Worm (Caenorhabditis elegans): ENCODE measurements around the gene Y34B4A.7.
A peak's percentile ranks its signal among the peaks of the same experiment; 100 is the strongest.

Gene Y34B4A.7

DNA sequence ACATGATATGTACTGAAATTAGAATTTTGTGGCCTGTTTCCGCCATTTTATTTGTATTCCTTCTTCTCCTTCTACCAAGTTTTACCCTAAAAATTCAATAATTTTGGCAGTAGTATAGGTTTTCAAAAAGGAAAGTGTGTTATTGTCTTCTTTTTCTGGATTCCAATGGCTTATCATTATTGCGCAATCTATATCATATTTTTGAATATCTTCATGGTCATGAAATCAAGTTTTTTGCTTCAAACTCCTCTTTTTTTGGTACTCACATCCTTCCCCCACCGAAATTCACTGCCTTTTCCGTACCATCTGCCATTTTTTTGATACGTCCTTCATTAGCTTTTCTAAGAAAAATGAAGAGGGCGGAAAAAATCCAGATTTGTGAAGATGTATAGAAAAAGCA lies 4.6 kb downstream of the Y34B4A.7 start:
- TF ChIP-seq elt-3 (tag; optimal IDR thresholded peaks at IDR 0.05) (no peak), zip-8 (tag; optimal IDR thresholded peaks at IDR 0.05) (peak; percentile 69)

DNA sequence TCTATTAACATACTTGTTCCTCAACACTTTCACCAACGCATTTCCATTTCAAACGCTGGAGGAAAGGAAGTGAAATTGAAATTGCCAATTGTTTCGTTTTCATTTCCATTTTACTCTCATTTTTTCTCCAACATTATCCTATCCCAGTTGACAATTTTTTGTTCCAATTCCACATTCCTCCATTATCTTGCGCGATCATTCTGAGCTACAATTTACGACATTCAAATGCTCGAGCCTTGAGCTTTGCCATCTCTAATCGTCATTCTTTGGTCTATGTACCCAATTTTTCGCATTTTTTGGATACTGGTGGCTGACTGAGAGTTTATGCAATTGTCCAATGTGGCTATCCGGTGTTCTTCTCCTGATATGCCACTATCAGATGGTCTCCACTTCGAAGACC lies 5.5 kb downstream of the Y34B4A.7 start, which contains the start of gene Y34B4A.10:
TSS of gene Y34B4A.10 (plus strand) at position 301 of the 400 bp plus-strand sequence.
- TF ChIP-seq ces-1 (GFP tag; optimal IDR thresholded peaks at IDR 0.05) = no peak
- no peak for TF ChIP-seq unc-39 (tag; optimal IDR thresholded peaks at IDR 0.05)

DNA sequence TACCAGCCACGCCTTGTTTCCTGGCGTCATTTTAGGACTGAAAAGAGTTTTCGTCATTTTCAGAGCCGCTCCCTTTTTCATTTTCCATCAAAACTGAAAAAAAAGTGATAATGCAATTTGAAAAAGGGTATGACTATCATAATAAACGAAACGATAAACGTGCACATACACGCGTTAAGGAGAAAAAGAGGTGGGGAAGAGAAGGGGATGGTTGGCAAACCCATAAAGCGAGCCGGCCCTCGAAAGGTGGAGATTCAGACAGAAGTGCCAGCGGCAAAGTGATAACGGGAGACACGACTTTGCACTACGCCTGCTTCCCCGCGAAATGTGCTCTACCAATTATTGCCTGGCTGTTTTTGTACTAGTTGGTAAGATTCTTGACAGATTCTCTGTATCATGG lies 8.7 kb downstream of the Y34B4A.7 start, which contains the start of gene nspg-14:
TSS of gene nspg-14 (plus strand) at position 250 of the 400 bp plus-strand sequence.
- TF ChIP-seq elt-1 (tag; optimal IDR thresholded peaks at IDR 0.05; ENCODE audit: borderline replicate concordance, insufficient read depth) = no peak
- TF ChIP-seq drap-1 (GFP tag; optimal IDR thresholded peaks at IDR 0.05) = no peak
- TF ChIP-seq ces-1 (GFP tag; optimal IDR thresholded peaks at IDR 0.05) = no peak
- TF ChIP-seq pha-4 (tag; optimal IDR thresholded peaks at IDR 0.05) = no peak
- TF ChIP-seq unc-62 (GFP tag; optimal IDR thresholded peaks at IDR 0.05) = no peak
- TF ChIP-seq mep-1 (tag; optimal IDR thresholded peaks at IDR 0.05) = no peak
- TF ChIP-seq lin-13 (tag; optimal IDR thresholded peaks at IDR 0.05) = no peak
- no peak for TF ChIP-seq unc-39 (tag; optimal IDR thresholded peaks at IDR 0.05)
- TF ChIP-seq M03D4.4 (tag; optimal IDR thresholded peaks at IDR 0.05) = no peak
- no peak for TF ChIP-seq ham-2 (GFP tag; optimal IDR thresholded peaks at IDR 0.05)
- TF ChIP-seq ceh-43 (GFP tag; optimal IDR thresholded peaks at IDR 0.05) = no peak
- TF ChIP-seq sptf-1 (tag; optimal IDR thresholded peaks at IDR 0.05) = no peak
- TF ChIP-seq hlh-1 (tag; optimal IDR thresholded peaks at IDR 0.05) = no peak
- TF ChIP-seq ztf-11 (tag; optimal IDR thresholded peaks at IDR 0.05) = no peak
- TF ChIP-seq ceh-83 (GFP tag; optimal IDR thresholded peaks at IDR 0.05) = no peak

DNA sequence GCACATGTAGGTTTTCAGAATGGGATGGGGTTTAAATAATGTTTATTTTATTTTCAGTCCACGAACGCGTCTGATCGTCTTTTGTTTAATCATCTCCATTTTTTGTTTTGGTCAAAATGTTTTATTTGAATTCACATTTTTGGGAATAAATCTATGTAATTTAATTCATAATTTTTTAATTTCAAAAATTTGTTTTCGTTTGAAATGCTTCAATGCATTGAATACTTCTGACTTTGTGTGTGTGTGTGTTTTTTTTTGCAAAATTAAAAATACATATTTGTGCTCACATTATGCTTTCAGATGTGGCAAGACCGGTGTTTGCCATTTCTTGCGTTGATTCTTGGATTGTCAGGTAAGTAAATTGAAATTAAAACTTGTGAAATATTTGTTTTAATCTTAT lies 10.8 kb downstream of the Y34B4A.7 start, which contains the start of gene nspg-13:
TSS of gene nspg-13 (plus strand) at position 301 of the 400 bp plus-strand sequence.
- TF ChIP-seq hlh-1 (tag; optimal IDR thresholded peaks at IDR 0.05) (no peak), nhr-76 (tag; optimal IDR thresholded peaks at IDR 0.05) (no peak), snpc-4 (tag; optimal IDR thresholded peaks at IDR 0.05) (no peak), nhr-28 (tag; optimal IDR thresholded peaks at IDR 0.05) (no peak), ceh-39 (tag; optimal IDR thresholded peaks at IDR 0.05) (no peak), lsy-2 (tag; optimal IDR thresholded peaks at IDR 0.05) (no peak), mep-1 (tag; optimal IDR thresholded peaks at IDR 0.05) (no peak), unc-62 (GFP tag; optimal IDR thresholded peaks at IDR 0.05) (no peak)

DNA sequence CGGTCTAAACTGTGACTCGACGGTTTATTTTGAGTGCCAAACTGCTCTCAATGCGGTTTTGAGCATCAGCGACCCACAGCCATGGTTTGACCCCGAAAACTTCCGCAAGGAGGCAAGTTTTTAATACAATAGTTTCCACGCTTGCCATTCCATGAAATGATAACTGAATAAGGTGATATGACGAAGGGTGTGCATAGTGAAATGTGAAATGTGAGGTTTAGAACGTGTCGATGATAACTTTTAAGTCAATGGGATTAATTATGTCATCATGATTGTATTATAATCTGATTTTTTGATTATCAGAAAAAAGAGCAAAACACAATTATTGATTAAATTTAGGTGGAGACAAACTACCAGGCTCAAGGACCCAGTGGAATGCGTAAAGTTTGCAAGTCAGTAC lies 11.2 kb downstream of the Y34B4A.7 start:
- TF ChIP-seq blmp-1 (tag; optimal IDR thresholded peaks at IDR 0.05) (no peak), nhr-2 (tag; optimal IDR thresholded peaks at IDR 0.05) (no peak), elt-1 (tag; optimal IDR thresholded peaks at IDR 0.05; ENCODE audit: borderline replicate concordance, insufficient read depth) (no peak), bed-3 (GFP tag; optimal IDR thresholded peaks at IDR 0.05) (no peak), lin-32 (GFP tag; optimal IDR thresholded peaks at IDR 0.05) (no peak), M03D4.4 (tag; optimal IDR thresholded peaks at IDR 0.05) (no peak), zip-8 (tag; optimal IDR thresholded peaks at IDR 0.05) (no peak), ces-1 (GFP tag; optimal IDR thresholded peaks at IDR 0.05) (no peak), sem-2 (GFP tag; optimal IDR thresholded peaks at IDR 0.05) (no peak), nhr-28 (tag; optimal IDR thresholded peaks at IDR 0.05) (no peak), ceh-39 (tag; optimal IDR thresholded peaks at IDR 0.05) (no peak), unc-120 (tag; optimal IDR thresholded peaks at IDR 0.05; ENCODE audit: poor library complexity, severe bottlenecking) (no peak)

DNA sequence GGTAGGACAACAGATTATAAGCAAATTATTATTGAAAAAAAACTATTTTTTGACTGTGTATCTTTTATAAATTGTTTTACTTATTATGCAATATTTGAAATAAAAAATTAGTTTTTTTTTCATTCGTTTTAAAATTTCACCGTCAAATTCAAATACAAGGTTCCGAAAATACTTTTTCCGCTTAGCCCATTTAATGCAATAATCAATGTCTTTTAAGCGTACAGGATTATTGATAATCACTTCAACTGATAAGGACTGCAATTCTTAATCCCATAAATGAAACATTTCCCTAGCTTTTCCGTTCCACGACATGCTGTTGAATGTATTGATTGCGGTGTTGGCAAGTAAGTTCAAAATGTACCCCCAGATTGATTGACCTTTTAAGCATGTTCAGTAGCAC lies 12.9 kb downstream of the Y34B4A.7 start, which contains the start of gene nspg-12:
TSS of gene nspg-12 (plus strand) at position 301 of the 400 bp plus-strand sequence.
- TF ChIP-seq blmp-1 (tag; optimal IDR thresholded peaks at IDR 0.05) = no peak
- TF ChIP-seq unc-120 (tag; optimal IDR thresholded peaks at IDR 0.05; ENCODE audit: poor library complexity, severe bottlenecking) = no peak
- no peak for TF ChIP-seq nhr-76 (tag; optimal IDR thresholded peaks at IDR 0.05)
- no peak for TF ChIP-seq nhr-237 (tag; optimal IDR thresholded peaks at IDR 0.05)
- TF ChIP-seq unc-39 (tag; optimal IDR thresholded peaks at IDR 0.05) = no peak
- no peak for TF ChIP-seq sem-2 (GFP tag; optimal IDR thresholded peaks at IDR 0.05)
- no peak for TF ChIP-seq ceh-83 (GFP tag; optimal IDR thresholded peaks at IDR 0.05)
- no peak for TF ChIP-seq hlh-1 (tag; optimal IDR thresholded peaks at IDR 0.05)
- no peak for TF ChIP-seq nhr-12 (tag; optimal IDR thresholded peaks at IDR 0.05)
